Fruit fly (Drosophila melanogaster): Measurements from ENCODE around the gene EMC2B.

The EMC2B gene

dm6 chr3R:16996059-16996959 lies 4.6 kb upstream of the EMC2B start, which contains the start of the genes EMC2A and CG3534 (continued):
- TF ChIP-seq knrl (GFP tag; IDR thresholded peaks at IDR 0.05; ENCODE audit: partially characterized antibody) (no peak), CG14014 (GFP tag; IDR thresholded peaks at IDR 0.05) (0 out of 2 replicates have a peak, but pooled peaks have one; percentile 4), tll (GFP tag; optimal IDR thresholded peaks at IDR 0.05) (peak in 1 of 2 experiments; percentile 34), HHEX (GFP tag; optimal IDR thresholded peaks at IDR 0.05) (no peak), ems (GFP tag; optimal IDR thresholded peaks at IDR 0.05) (peak; percentile 25), CkIIα-i1 (GFP tag; IDR thresholded peaks at IDR 0.05) (no peak), grn (GFP tag; optimal IDR thresholded peaks at IDR 0.05) (peak; percentile 12), vfl (GFP tag; optimal IDR thresholded peaks at IDR 0.05) (no peak), Ets97D (GFP tag; optimal IDR thresholded peaks at IDR 0.05) (peak; percentile 34), trem (tag; optimal IDR thresholded peaks at IDR 0.05) (peak; percentile 98), CG5180 (GFP tag; optimal IDR thresholded peaks at IDR 0.05) (no peak), CG7556 (GFP tag; optimal IDR thresholded peaks at IDR 0.05) (peak; percentile 11), CG10979 (tag; optimal IDR thresholded peaks at IDR 0.05) (no peak), Trl (optimal IDR thresholded peaks at IDR 0.05) (peak in 1 of 2 experiments; percentile 8), Trl (GFP tag; optimal IDR thresholded peaks at IDR 0.05) (no peak), Xrp1 (GFP tag; IDR thresholded peaks at IDR 0.05) (peak; percentile 44; the same call in 1 of the 2 replicates), dm (GFP tag; optimal IDR thresholded peaks at IDR 0.05) (no peak), Pdp1 (GFP tag; optimal IDR thresholded peaks at IDR 0.05) (peak; percentile 18 to 26), lab (GFP tag; optimal IDR thresholded peaks at IDR 0.05) (peak; percentile 11), CG8290 (GFP tag; optimal IDR thresholded peaks at IDR 0.05) (peak; percentile 48), CG8290 (tag; optimal IDR thresholded peaks at IDR 0.05) (no peak), bcd (GFP tag; optimal IDR thresholded peaks at IDR 0.05) (peak; percentile 41), tio (GFP tag; optimal IDR thresholded peaks at IDR 0.05) (no peak), Sry-δ (GFP tag; optimal IDR thresholded peaks at IDR 0.05) (peak; percentile 31), Hr78 (GFP tag; optimal IDR thresholded peaks at IDR 0.05) (peak in 1 of 2 experiments; percentile 87), CG2120 (GFP tag; optimal IDR thresholded peaks at IDR 0.05) (peak; percentile 2), CG10565 (GFP tag; optimal IDR thresholded peaks at IDR 0.05) (no peak), tx (GFP tag; optimal IDR thresholded peaks at IDR 0.05) (no peak), Dll (GFP tag; IDR thresholded peaks at IDR 0.05; ENCODE audit: partially characterized antibody) (0 out of 4 replicates have a peak, but pooled peaks have one; percentile 16), CG13624 (GFP tag; optimal IDR thresholded peaks at IDR 0.05) (peak; percentile 6), ERR (GFP tag; optimal IDR thresholded peaks at IDR 0.05) (peak; percentile 17), CG2712 (tag; optimal IDR thresholded peaks at IDR 0.05) (peak; percentile 57), chif (GFP tag; optimal IDR thresholded peaks at IDR 0.05) (no peak), tna (GFP tag; IDR thresholded peaks at IDR 0.05; ENCODE audit: partially characterized antibody) (0 out of 2 replicates have a peak, but pooled peaks have one; percentile 29), vvl (GFP tag; IDR thresholded peaks at IDR 0.05) (peak; percentile 18; the same call in 1 of the 2 replicates), gro (GFP tag; optimal IDR thresholded peaks at IDR 0.05) (no peak), CG12104 (GFP tag; optimal IDR thresholded peaks at IDR 0.05) (peak; percentile 2), CG33557 (GFP tag; optimal IDR thresholded peaks at IDR 0.05) (no peak), Camta (GFP tag; optimal IDR thresholded peaks at IDR 0.05) (no peak), CG13287 (GFP tag; IDR thresholded peaks at IDR 0.05; ENCODE audit: partially characterized antibody) (peak; percentile 26; the same call in 1 of the 2 replicates), pzg (GFP tag; optimal IDR thresholded peaks at IDR 0.05) (peak; percentile 42), aop (GFP tag; IDR thresholded peaks at IDR 0.05) (no peak), CG30403 (GFP tag; optimal IDR thresholded peaks at IDR 0.05) (peak; percentile 25), CG4424 (GFP tag; optimal IDR thresholded peaks at IDR 0.05) (peak; percentile 3), NC2α (GFP tag; optimal IDR thresholded peaks at IDR 0.05) (no peak), CG17829 (tag; optimal IDR thresholded peaks at IDR 0.05) (peak; percentile 51), mam (GFP tag; optimal IDR thresholded peaks at IDR 0.05) (peak; percentile 38), CG15514 (GFP tag; optimal IDR thresholded peaks at IDR 0.05) (peak; percentile 57)
